Worm (Caenorhabditis elegans) whole organism, mixed stage, embryonic: ENCODE results near the gene gba-1.

Experiments
- M03D4.4 ChIP-seq: sonication (generic microtip); optimal IDR thresholded peaks from 2 replicates; lab custom pipeline; 2017; ENCODE audit warnings: mild to moderate bottlenecking, missing genetic modification characterization, missing compliant biosample characterization
- bed-3 ChIP-seq: fragments of 200-800 bp; sonication (Bioruptor generic); optimal IDR thresholded peaks from 3 replicates; lab custom pipeline; 2018; ENCODE audit warnings: mild to moderate bottlenecking, missing genetic modification characterization, moderate library complexity, missing compliant biosample characterization
- ceh-39 ChIP-seq: fragments of 150-350 bp; optimal IDR thresholded peaks from 2 replicates; lab custom pipeline; 2014; ENCODE audit warnings: missing biosample characterization, missing genetic modification characterization
- ceh-43 ChIP-seq: fragments of 200-800 bp; sonication (Bioruptor generic); optimal IDR thresholded peaks from 2 replicates; lab custom pipeline; 2018; ENCODE audit warnings: mild to moderate bottlenecking, missing genetic modification characterization, moderate library complexity, missing compliant biosample characterization
- ceh-83 ChIP-seq: fragments of 200-800 bp; sonication (Bioruptor generic); optimal IDR thresholded peaks from 2 replicates; lab custom pipeline; 2018; ENCODE audit warnings: mild to moderate bottlenecking, missing genetic modification characterization, missing compliant biosample characterization
- ces-1 ChIP-seq: fragments of 150-350 bp; optimal IDR thresholded peaks from 2 replicates; lab custom pipeline; 2014; ENCODE audit warnings: missing biosample characterization, missing genetic modification reagents, missing genetic modification characterization
- cnd-1 ChIP-seq: fragments of 200-800 bp; sonication (Bioruptor generic); optimal IDR thresholded peaks from 2 replicates; lab custom pipeline; 2018; ENCODE audit warnings: mild to moderate bottlenecking, missing genetic modification characterization, missing compliant biosample characterization
- drap-1 ChIP-seq: fragments of 200-800 bp; sonication (Bioruptor generic); optimal IDR thresholded peaks from 3 replicates; lab custom pipeline; 2018; ENCODE audit warnings: mild to moderate bottlenecking, missing genetic modification characterization, missing compliant biosample characterization
- elt-1 ChIP-seq: sonication (generic microtip); optimal IDR thresholded peaks from 2 replicates; lab custom pipeline; 2017; ENCODE audit warnings: missing genetic modification characterization, mild to moderate bottlenecking, missing compliant biosample characterization, antibody characterized with exemption, moderate library complexity, borderline replicate concordance; ENCODE audit not compliant: insufficient read depth
- elt-3 ChIP-seq: fragments of 150-350 bp; optimal IDR thresholded peaks from 2 replicates; lab custom pipeline; 2014; ENCODE audit warnings: missing biosample characterization, missing genetic modification characterization
- flh-1 ChIP-seq: fragments of 200-800 bp; sonication (Bioruptor generic); optimal IDR thresholded peaks from 2 replicates; lab custom pipeline; 2018; ENCODE audit warnings: mild to moderate bottlenecking, missing genetic modification characterization, moderate library complexity, missing compliant biosample characterization
- ham-2 ChIP-seq: fragments of 200-800 bp; sonication (Bioruptor generic); optimal IDR thresholded peaks from 2 replicates; lab custom pipeline; 2018; ENCODE audit warnings: mild to moderate bottlenecking, missing genetic modification characterization, missing compliant biosample characterization
- hlh-1 ChIP-seq: fragments of 150-350 bp; optimal IDR thresholded peaks from 2 replicates; lab custom pipeline; 2014; ENCODE audit warnings: missing biosample characterization, missing genetic modification reagents, missing genetic modification characterization
- lin-32 ChIP-seq: fragments of 200-800 bp; sonication (Bioruptor generic); optimal IDR thresholded peaks from 2 replicates; lab custom pipeline; 2018; ENCODE audit warnings: mild to moderate bottlenecking, missing genetic modification characterization, missing compliant biosample characterization
- lsy-2 ChIP-seq: fragments of 150-350 bp; optimal IDR thresholded peaks from 2 replicates; lab custom pipeline; 2014; ENCODE audit warnings: missing biosample characterization, missing genetic modification characterization
- mab-5 ChIP-seq: fragments of 150-350 bp; optimal IDR thresholded peaks from 2 replicates; lab custom pipeline; 2014; ENCODE audit warnings: missing biosample characterization, missing genetic modification characterization
- mls-2 ChIP-seq: sonication (generic microtip); optimal IDR thresholded peaks from 2 replicates; lab custom pipeline; 2016; ENCODE audit warnings: mild to moderate bottlenecking, missing genetic modification characterization, moderate library complexity, missing compliant biosample characterization
- nhr-12 ChIP-seq: fragments of 150-350 bp; optimal IDR thresholded peaks from 2 replicates; lab custom pipeline; 2014; ENCODE audit warnings: missing biosample characterization, missing genetic modification characterization
- nhr-2 ChIP-seq: fragments of 150-350 bp; optimal IDR thresholded peaks from 2 replicates; lab custom pipeline; 2014; ENCODE audit warnings: missing biosample characterization, missing genetic modification characterization
- nhr-237 ChIP-seq: fragments of 150-350 bp; optimal IDR thresholded peaks from 2 replicates; lab custom pipeline; 2014; ENCODE audit warnings: missing biosample characterization, missing genetic modification characterization
- nhr-28 ChIP-seq: fragments of 150-350 bp; optimal IDR thresholded peaks from 2 replicates; lab custom pipeline; 2014; ENCODE audit warnings: missing biosample characterization, missing genetic modification characterization
- pha-4 ChIP-seq: fragments of 150-350 bp; optimal IDR thresholded peaks from 2 replicates; lab custom pipeline; 2018; ENCODE audit warnings: missing biosample characterization, missing genetic modification reagents, missing genetic modification characterization
- snpc-4 ChIP-seq: fragments of 150-350 bp; optimal IDR thresholded peaks from 2 replicates; lab custom pipeline; 2014; ENCODE audit warnings: missing biosample characterization, missing genetic modification characterization
- tbx-8 ChIP-seq: fragments of 200-800 bp; sonication (Bioruptor generic); optimal IDR thresholded peaks from 2 replicates; lab custom pipeline; 2018; ENCODE audit warnings: mild to moderate bottlenecking, missing genetic modification characterization, moderate library complexity, missing compliant biosample characterization
- unc-120 ChIP-seq: sonication (generic microtip); optimal IDR thresholded peaks from 2 replicates; lab custom pipeline; 2017; ENCODE audit warnings: missing genetic modification characterization, missing compliant biosample characterization; ENCODE audit not compliant: poor library complexity, severe bottlenecking
- unc-39 ChIP-seq: fragments of 150-350 bp; optimal IDR thresholded peaks from 2 replicates; lab custom pipeline; 2014; ENCODE audit warnings: missing biosample characterization, missing genetic modification characterization
- unc-62 ChIP-seq: fragments of 150-350 bp; optimal IDR thresholded peaks from 2 replicates; lab custom pipeline; 2014; ENCODE audit warnings: missing biosample characterization, missing genetic modification reagents, missing genetic modification characterization
- ztf-11 ChIP-seq: fragments of 150-350 bp; optimal IDR thresholded peaks from 2 replicates; lab custom pipeline; 2014; ENCODE audit warnings: missing biosample characterization, missing genetic modification characterization

Gene gba-1

ce11 chrII:2176688-2177087 lies at the start of gene gba-1:
Gene gba-1, plus strand, starts transcription at chrII:2176741.
- TF ChIP-seq M03D4.4 (no peak), flh-1 (no peak), elt-1 (tag; lab: Kevin White, UChicago) (no peak), nhr-2 (tag; lab: Kevin White, UChicago) (no peak)

DNA sequence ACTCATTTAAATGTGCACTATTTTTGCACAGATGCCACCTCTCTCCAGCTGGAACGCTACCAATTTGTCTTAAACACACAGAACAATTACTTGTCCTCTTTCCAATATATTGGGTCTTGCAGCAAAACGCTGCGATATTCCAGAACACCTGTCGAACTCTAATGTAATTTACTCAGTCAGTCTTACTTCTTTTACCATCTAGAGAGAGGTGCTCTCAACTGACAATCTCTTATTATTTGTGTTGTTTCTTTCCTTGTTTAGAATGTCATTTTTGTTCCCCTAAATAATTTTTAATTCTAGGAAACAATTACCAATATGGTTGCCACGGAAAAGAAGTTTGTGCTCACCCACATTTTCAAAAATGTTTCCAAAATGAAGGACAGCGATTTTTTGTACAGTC lies 45.8 kb upstream of the gba-1 start, which contains the start of gene sdz-28:
TSS of gene sdz-28 (plus strand) at position 301 of the 400 bp plus-strand sequence.
- TF ChIP-seq pha-4 (no peak), mls-2 (no peak), nhr-2 (tag; lab: Kevin White, UChicago) (no peak), hlh-1 (tag; lab: Kevin White, UChicago) (no peak), unc-62 (GFP tag; lab: Kevin White, UChicago) (no peak), ceh-39 (tag; lab: Kevin White, UChicago) (peak; percentile 38)

- TF ChIP-seq mab-5 (tag; lab: Kevin White, UChicago) = no peak
- TF ChIP-seq unc-120 (tag; lab: Kevin White, UChicago) = no peak
- no peak for TF ChIP-seq ces-1
- no peak for TF ChIP-seq bed-3 (GFP tag; lab: Kevin White, UChicago)
- TF ChIP-seq ham-2 (GFP tag; lab: Kevin White, UChicago) = no peak
- TF ChIP-seq nhr-237 (tag; lab: Kevin White, UChicago) = no peak
Observed at ce11 chrII:2135604-2136003, 40.9 kb upstream of the gba-1 start, which contains the start of gene hpo-7. Gene hpo-7, minus strand, starts transcription at chrII:2135704.

DNA sequence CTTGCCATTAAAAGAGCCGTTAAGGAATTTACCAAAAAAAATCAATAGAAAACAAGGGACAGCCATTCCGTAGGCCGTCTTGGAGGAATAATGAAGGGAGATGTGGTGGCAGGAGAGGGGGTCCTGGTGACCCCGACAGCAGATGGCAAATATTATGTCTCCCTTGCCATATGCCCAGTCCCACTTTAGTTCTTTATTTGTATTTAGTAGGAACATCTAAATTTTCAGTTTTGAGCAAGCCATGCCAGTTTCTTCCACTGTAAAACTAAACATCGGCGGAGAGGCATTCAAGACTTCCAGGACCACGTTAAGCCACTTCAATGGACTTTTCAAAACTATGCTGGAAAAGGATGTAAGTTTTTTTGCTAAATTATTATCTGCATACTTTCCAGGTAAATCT lies 39.3 kb upstream of the gba-1 start, which contains the start of gene C40A11.4:
TSS of gene C40A11.4 (plus strand) at position 188 of the 400 bp plus-strand sequence.
- TF ChIP-seq cnd-1 (tag; lab: Kevin White, UChicago) = peak; percentile 74
- TF ChIP-seq elt-1 (tag; lab: Kevin White, UChicago) = no peak
- no peak for TF ChIP-seq unc-120 (tag; lab: Kevin White, UChicago)
- peak; percentile 35 for TF ChIP-seq nhr-2 (tag; lab: Kevin White, UChicago)
- TF ChIP-seq drap-1 (GFP tag; lab: Kevin White, UChicago) = no peak
- TF ChIP-seq lsy-2 (tag; lab: Kevin White, UChicago) = no peak
- TF ChIP-seq mls-2 = no peak
- no peak for TF ChIP-seq M03D4.4
- TF ChIP-seq lin-32 (GFP tag; lab: Kevin White, UChicago) = peak; percentile 55

- TF ChIP-seq cnd-1 (tag; lab: Kevin White, UChicago) (peak; percentile 91), ceh-83 (GFP tag; lab: Kevin White, UChicago) (no peak), ceh-43 (GFP tag; lab: Kevin White, UChicago) (no peak), lin-32 (GFP tag; lab: Kevin White, UChicago) (peak; percentile 2), nhr-28 (tag; lab: Kevin White, UChicago) (no peak), elt-1 (tag; lab: Kevin White, UChicago) (no peak), unc-39 (no peak), mab-5 (tag; lab: Kevin White, UChicago) (no peak), nhr-237 (tag; lab: Kevin White, UChicago) (no peak), flh-1 (no peak), pha-4 (no peak), elt-3 (tag; lab: Kevin White, UChicago) (no peak), unc-120 (tag; lab: Kevin White, UChicago) (no peak)
Observed at ce11 chrII:2138901-2139300, 37.6 kb upstream of the gba-1 start.

DNA sequence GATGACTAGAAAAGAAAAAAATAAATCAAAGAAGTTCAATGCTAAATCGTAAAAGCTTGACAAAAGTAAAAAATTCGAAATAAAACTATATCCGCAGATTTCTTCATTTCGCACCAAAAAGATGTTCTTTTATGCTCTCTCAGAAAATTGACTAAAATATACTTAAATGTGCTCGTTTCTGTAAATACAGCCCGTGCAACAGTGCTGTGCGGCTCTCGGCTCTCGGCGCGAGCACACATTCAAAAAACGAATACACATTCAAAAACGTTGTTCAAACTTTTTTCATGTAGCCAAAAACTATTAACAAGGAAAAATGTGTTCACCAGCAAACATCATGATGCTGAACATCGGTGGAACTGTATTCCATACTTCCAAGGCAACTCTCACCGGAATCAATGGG lies 35.7 kb upstream of the gba-1 start, which contains the start of gene C40A11.3:
TSS of gene C40A11.3 (plus strand) at position 301 of the 400 bp plus-strand sequence.
- TF ChIP-seq ceh-43 (GFP tag; lab: Kevin White, UChicago) (no peak), snpc-4 (no peak), unc-39 (no peak), unc-120 (tag; lab: Kevin White, UChicago) (no peak), tbx-8 (GFP tag; lab: Kevin White, UChicago) (no peak), nhr-12 (tag; lab: Kevin White, UChicago) (no peak), ztf-11 (tag; lab: Kevin White, UChicago) (no peak), ham-2 (GFP tag; lab: Kevin White, UChicago) (no peak), bed-3 (GFP tag; lab: Kevin White, UChicago) (no peak), pha-4 (no peak)
- TF ChIP-seq, all 35 proteins: peak for 0
